Fruit fly (Drosophila melanogaster): ENCODE measurements around the gene Tak1.

Tak1 gene

DNA sequence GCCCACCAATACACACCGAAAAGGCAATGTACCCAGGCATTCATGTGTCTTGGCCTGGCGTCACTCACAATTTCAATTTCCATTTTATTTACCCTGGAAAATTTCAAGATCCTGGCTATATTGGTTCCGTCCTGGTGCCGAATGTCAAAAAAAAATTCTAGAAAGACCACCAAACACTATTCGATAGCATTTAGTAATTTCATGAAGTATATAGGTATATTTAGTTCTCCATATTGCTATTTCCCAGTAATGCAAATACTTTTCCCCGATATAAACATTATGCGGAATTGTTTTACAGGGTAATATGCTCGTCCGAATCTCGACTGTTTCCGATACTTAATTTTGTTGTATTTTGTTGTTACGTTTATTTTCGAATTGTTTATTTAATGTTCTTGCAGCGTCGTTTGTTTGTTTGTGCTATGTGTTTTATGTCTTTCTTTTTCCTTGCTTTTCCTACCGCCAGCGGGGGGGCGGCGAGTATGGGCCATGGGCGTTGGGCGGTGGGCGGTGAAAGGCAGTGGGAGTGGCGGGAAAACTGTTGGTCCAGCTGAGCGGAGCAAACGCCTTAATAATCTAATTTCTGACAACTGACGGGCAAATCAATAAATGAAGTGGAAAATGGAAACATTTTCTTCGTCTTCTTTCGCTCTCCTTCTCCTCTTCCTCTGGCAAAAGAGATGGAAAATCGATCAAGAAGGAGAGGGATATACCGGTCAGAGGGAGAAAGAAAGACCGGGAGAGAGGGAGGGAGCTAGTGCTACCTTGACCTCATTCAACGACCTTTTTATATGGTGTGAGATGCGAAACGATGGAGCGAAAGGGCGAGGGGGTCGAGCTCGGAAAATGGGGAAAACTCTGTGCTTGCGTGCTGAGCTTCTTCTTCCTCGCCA is 28.7 kb downstream of the Tak1 start (continued):
- no peak for TF ChIP-seq pb (GFP tag; optimal IDR thresholded peaks at IDR 0.05)
- TF ChIP-seq gsb (GFP tag; IDR thresholded peaks at IDR 0.05) = no peak
- no peak for TF ChIP-seq Hmx (GFP tag; optimal IDR thresholded peaks at IDR 0.05)
- TF ChIP-seq CG3847 (GFP tag; IDR thresholded peaks at IDR 0.05) = no peak
- no peak for TF ChIP-seq CG7928 (GFP tag; optimal IDR thresholded peaks at IDR 0.05)
- TF ChIP-seq insv (GFP tag; optimal IDR thresholded peaks at IDR 0.05) = no peak
- peak; percentile 69 for TF ChIP-seq abd-A (tag; optimal IDR thresholded peaks at IDR 0.05)
- no peak for TF ChIP-seq CG10543 (GFP tag; optimal IDR thresholded peaks at IDR 0.05)
- no peak for TF ChIP-seq CG30020 (tag; optimal IDR thresholded peaks at IDR 0.05)
- peak; percentile 43 for TF ChIP-seq CG12659 (GFP tag; optimal IDR thresholded peaks at IDR 0.05)
- TF ChIP-seq slp2 (GFP tag; optimal IDR thresholded peaks at IDR 0.05) = peak; percentile 18
- TF ChIP-seq CG16863 (GFP tag; optimal IDR thresholded peaks at IDR 0.05) = peak; percentile 70
- no peak for TF ChIP-seq emc (GFP tag; optimal IDR thresholded peaks at IDR 0.05)
- TF ChIP-seq CG14050 (GFP tag; IDR thresholded peaks at IDR 0.05) = peak; percentile 60
- no peak for TF ChIP-seq Bgb (GFP tag; IDR thresholded peaks at IDR 0.05; ENCODE audit: partially characterized antibody)
- TF ChIP-seq CG17385 (GFP tag; optimal IDR thresholded peaks at IDR 0.05) = peak; percentile 30
- TF ChIP-seq wdn (GFP tag; IDR thresholded peaks at IDR 0.05) = 0 out of 2 replicates have a peak, but pooled peaks have one; percentile 14
- no peak for TF ChIP-seq mld (GFP tag; IDR thresholded peaks at IDR 0.05; ENCODE audit: partially characterized antibody)
- TF ChIP-seq CG6683 (GFP tag; optimal IDR thresholded peaks at IDR 0.05) = no peak
- TF ChIP-seq CG6813 (GFP tag; optimal IDR thresholded peaks at IDR 0.05) = peak; percentile 11
- no peak for TF ChIP-seq CG12744 (GFP tag; optimal IDR thresholded peaks at IDR 0.05)
- TF ChIP-seq fd64A (GFP tag; optimal IDR thresholded peaks at IDR 0.05) = no peak
- no peak for TF ChIP-seq CG14860 (GFP tag; IDR thresholded peaks at IDR 0.05; ENCODE audit: partially characterized antibody)
- peak; percentile 57 for TF ChIP-seq CG10209 (GFP tag; optimal IDR thresholded peaks at IDR 0.05)
- TF ChIP-seq pita (GFP tag; optimal IDR thresholded peaks at IDR 0.05) = no peak
- peak; percentile 57 for TF ChIP-seq Meics (GFP tag; optimal IDR thresholded peaks at IDR 0.05)
- TF ChIP-seq ken (GFP tag; IDR thresholded peaks at IDR 0.05) = peak; percentile 34; the same call in 1 of the 3 replicates
- peak; percentile 45 for TF ChIP-seq jing (GFP tag; optimal IDR thresholded peaks at IDR 0.05)
- TF ChIP-seq bab2 (GFP tag; optimal IDR thresholded peaks at IDR 0.05) = peak; percentile 78
- no peak; the same call in 1 of the 2 replicates for TF ChIP-seq MBD-R2 (GFP tag; IDR thresholded peaks at IDR 0.05)
- TF ChIP-seq Optix (GFP tag; IDR thresholded peaks at IDR 0.05) = peak; percentile 27; the same call in 1 of the 3 replicates
- peak; percentile 12 for TF ChIP-seq CG12769 (tag; optimal IDR thresholded peaks at IDR 0.05)
- TF ChIP-seq pzg (GFP tag; optimal IDR thresholded peaks at IDR 0.05) = no peak
- TF ChIP-seq CG2199 (GFP tag; IDR thresholded peaks at IDR 0.05) = no peak
- TF ChIP-seq dm (GFP tag; optimal IDR thresholded peaks at IDR 0.05) = peak; percentile 24
- no peak for TF ChIP-seq tna (GFP tag; IDR thresholded peaks at IDR 0.05; ENCODE audit: partially characterized antibody)
- TF ChIP-seq unpg (GFP tag; optimal IDR thresholded peaks at IDR 0.05) = peak; percentile 65
- no peak for TF ChIP-seq CG43689 (GFP tag; IDR thresholded peaks at IDR 0.05)
- peak; percentile 68 for TF ChIP-seq CG4424 (GFP tag; optimal IDR thresholded peaks at IDR 0.05)
- no peak for TF ChIP-seq mirr (GFP tag; optimal IDR thresholded peaks at IDR 0.05)
- TF ChIP-seq Lhr (GFP tag; optimal IDR thresholded peaks at IDR 0.05) = no peak
- peak; percentile 70 for TF ChIP-seq Blimp-1 (GFP tag; optimal IDR thresholded peaks at IDR 0.05)
- peak in 1 of 3 experiments; percentile 72 for TF ChIP-seq lola (GFP tag; optimal IDR thresholded peaks at IDR 0.05)
- peak; percentile 42 for TF ChIP-seq E2f1 (GFP tag; IDR thresholded peaks at IDR 0.05)
- peak; percentile 59 for TF ChIP-seq CG12391 (tag; optimal IDR thresholded peaks at IDR 0.05)
- peak; percentile 6 for TF ChIP-seq CG8359 (GFP tag; optimal IDR thresholded peaks at IDR 0.05; ENCODE audit: borderline replicate concordance)
- TF ChIP-seq oc (tag; optimal IDR thresholded peaks at IDR 0.05) = peak; percentile 21
